Worm (Caenorhabditis elegans) whole organism, young adult: ENCODE results near the gene Y22D7AR.7.

Experiments used
- F37B4.10 ChIP-seq: fragments of 200-800 bp; sonication (Bioruptor generic); IDR thresholded peaks from 2 replicates; pipeline ENCODE4 v1.3.6; 2022; ENCODE audit warnings: missing genetic modification characterization, missing compliant biosample characterization
- Y67H2A.10 ChIP-seq: fragments of 200-800 bp; sonication (Bioruptor generic); conservative IDR thresholded peaks from 2 replicates; pipeline ENCODE4 v1.3.6; 2022; ENCODE audit warnings: missing genetic modification reagents, missing genetic modification characterization, missing compliant biosample characterization
- ccch-3 ChIP-seq: fragments of 200-800 bp; sonication (Bioruptor generic); optimal IDR thresholded peaks from 2 replicates; lab custom pipeline; 2018; ENCODE audit warnings: mild to moderate bottlenecking, missing genetic modification characterization, missing compliant biosample characterization
- ceh-91 ChIP-seq: fragments of 200-800 bp; sonication (Bioruptor generic); IDR thresholded peaks from 2 replicates; pipeline ENCODE4 v1.3.6; 2022; ENCODE audit warnings: missing genetic modification reagents, missing genetic modification characterization, missing compliant biosample characterization
- egl-44 ChIP-seq: fragments of 200-800 bp; sonication (Bioruptor generic); IDR thresholded peaks from 2 replicates; pipeline ENCODE4 v1.3.6; 2022; ENCODE audit warnings: missing genetic modification reagents, missing genetic modification characterization, missing compliant biosample characterization
- ets-4 ChIP-seq: fragments of 200-800 bp; sonication (Bioruptor generic); optimal IDR thresholded peaks from 2 replicates; lab custom pipeline; 2018; ENCODE audit warnings: mild to moderate bottlenecking, missing genetic modification characterization, missing compliant biosample characterization
- him-1 ChIP-seq: sonication (generic microtip); optimal IDR thresholded peaks from 2 replicates; lab custom pipeline; 2016; ENCODE audit warnings: missing genotype, missing genetic modification reagents, missing genetic modification characterization, missing compliant biosample characterization
- hlh-26 ChIP-seq: fragments of 200-800 bp; sonication (Bioruptor generic); conservative IDR thresholded peaks from 2 replicates; pipeline ENCODE4 v1.3.6; 2022; ENCODE audit warnings: missing genetic modification reagents, missing genetic modification characterization, missing compliant biosample characterization
- nfya-1 ChIP-seq: sonication (generic microtip); optimal IDR thresholded peaks from 2 replicates; lab custom pipeline; 2017; ENCODE audit warnings: antibody characterized with exemption, missing compliant biosample characterization, missing genetic modification characterization, borderline replicate concordance; ENCODE audit not compliant: insufficient read depth
- sea-2 ChIP-seq: fragments of 200-800 bp; sonication (Bioruptor generic); IDR thresholded peaks from 2 replicates; pipeline ENCODE4 v1.3.6; 2022; ENCODE audit warnings: missing genetic modification characterization, missing compliant biosample characterization

- no peak for TF ChIP-seq hlh-26 (GFP tag; lab: Robert Waterston, UW)
- TF ChIP-seq ccch-3, result no peak
- TF ChIP-seq him-1 (tag; lab: Kevin White, UChicago), result no peak
- TF ChIP-seq ceh-91 (GFP tag; lab: Robert Waterston, UW), result no peak
- no peak for TF ChIP-seq nfya-1 (tag; lab: Kevin White, UChicago)
- TF ChIP-seq egl-44 (GFP tag; lab: Robert Waterston, UW), result no peak
- no peak for TF ChIP-seq Y67H2A.10 (GFP tag; lab: Robert Waterston, UW)
- TF ChIP-seq F37B4.10, result no peak
- no peak for TF ChIP-seq ets-4 (GFP tag; lab: Kevin White, UChicago)
- TF ChIP-seq sea-2, result no peak
Observed at ce11 chrIII:1705331-1705730, 17.4 kb upstream of the Y22D7AR.7 start.
